Fruit fly (Drosophila melanogaster): Measurements from ENCODE around the gene eIF5.

Gene eIF5

DNA sequence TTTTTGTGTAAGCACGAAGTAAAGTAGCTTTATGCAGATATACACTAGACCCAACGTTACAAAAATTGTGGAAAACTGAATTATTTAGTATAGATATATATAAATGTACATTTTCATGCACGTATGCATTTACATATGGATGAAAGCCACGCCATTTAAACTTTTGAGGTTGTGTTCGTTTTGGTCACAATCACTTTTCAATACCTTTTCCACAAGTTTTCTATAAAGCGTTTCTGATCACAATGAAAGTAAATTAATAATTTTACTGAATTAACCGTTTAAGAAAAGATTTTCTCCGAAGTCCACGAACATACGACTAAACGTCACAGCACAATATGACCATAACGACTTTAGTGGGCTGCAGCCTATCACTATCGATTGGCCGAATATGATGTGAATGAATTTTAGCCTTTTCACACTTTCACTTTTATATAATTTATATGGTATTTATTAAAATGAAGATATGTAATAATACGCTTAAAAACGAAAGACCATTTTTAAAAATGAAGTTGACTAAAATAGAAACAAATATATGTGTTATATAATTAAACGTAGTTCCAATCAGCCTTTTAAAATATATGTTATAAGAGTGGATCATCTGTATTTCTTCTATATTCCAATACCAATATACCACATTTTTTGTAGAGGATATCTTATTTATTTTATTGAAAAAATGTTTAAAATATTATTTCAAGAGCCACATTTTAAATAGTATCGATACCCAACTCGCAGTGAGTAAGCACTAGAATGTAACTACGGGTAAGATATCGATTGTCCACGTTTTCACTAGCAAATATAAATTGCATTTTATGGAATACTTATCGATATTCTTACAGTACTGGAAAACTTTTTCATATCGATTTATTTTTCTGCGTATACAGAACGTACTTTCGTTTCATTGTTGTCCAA is at the start of gene eIF5, which contains the start of the genes CG46312 and exd:
Gene eIF5 (minus strand): TSS at position 357 of the 909 bp plus-strand sequence.
Gene CG46312 (minus strand): TSS at position 357 of the 909 bp plus-strand sequence.
Gene exd (plus strand): TSS at position 851 of the 909 bp plus-strand sequence.
- TF ChIP-seq HLH106 (tag; optimal IDR thresholded peaks at IDR 0.05) (peak; percentile 2), dl (GFP tag; optimal IDR thresholded peaks at IDR 0.05; ENCODE audit: insufficient read depth in 1 of 2, partially characterized antibody in 2 of 2) (no peak), Rel (GFP tag; optimal IDR thresholded peaks at IDR 0.05) (no peak), Rel (tag; optimal IDR thresholded peaks at IDR 0.05) (peak; percentile 18)

dm6 chrX:16008814-16009213 is 17.0 kb upstream of the eIF5 start, which contains the start of gene Muc14A:
TSS of gene Muc14A (plus strand) at chrX:16009114.
- TF ChIP-seq CG32264 (GFP tag; optimal IDR thresholded peaks at IDR 0.05), result no peak
- TF ChIP-seq Mio (GFP tag; optimal IDR thresholded peaks at IDR 0.05), result no peak
- no peak for TF ChIP-seq br (GFP tag; optimal IDR thresholded peaks at IDR 0.05)
- TF ChIP-seq foxo (GFP tag; optimal IDR thresholded peaks at IDR 0.05), result no peak
- no peak for TF ChIP-seq dsf (GFP tag; optimal IDR thresholded peaks at IDR 0.05; ENCODE audit: borderline replicate concordance)
- no peak for TF ChIP-seq woc (GFP tag; optimal IDR thresholded peaks at IDR 0.05)
- no peak for TF ChIP-seq GATAd (GFP tag; optimal IDR thresholded peaks at IDR 0.05)

dm6 chrX:16005551-16006197 is 13.9 kb upstream of the eIF5 start, which contains the start of the genes vap and CG12698:
TSS of gene vap (minus strand) at chrX:16005812.
TSS of gene CG12698 (plus strand) at chrX:16006147.
- TF ChIP-seq pan (optimal IDR thresholded peaks at IDR 0.05) (no peak), HLH106 (tag; optimal IDR thresholded peaks at IDR 0.05) (no peak), brk (GFP tag; optimal IDR thresholded peaks at IDR 0.05) (no peak), fru (GFP tag; optimal IDR thresholded peaks at IDR 0.05) (peak; percentile 22), Vsx2 (GFP tag; optimal IDR thresholded peaks at IDR 0.05; ENCODE audit: partially characterized antibody) (peak; percentile 35)

DNA sequence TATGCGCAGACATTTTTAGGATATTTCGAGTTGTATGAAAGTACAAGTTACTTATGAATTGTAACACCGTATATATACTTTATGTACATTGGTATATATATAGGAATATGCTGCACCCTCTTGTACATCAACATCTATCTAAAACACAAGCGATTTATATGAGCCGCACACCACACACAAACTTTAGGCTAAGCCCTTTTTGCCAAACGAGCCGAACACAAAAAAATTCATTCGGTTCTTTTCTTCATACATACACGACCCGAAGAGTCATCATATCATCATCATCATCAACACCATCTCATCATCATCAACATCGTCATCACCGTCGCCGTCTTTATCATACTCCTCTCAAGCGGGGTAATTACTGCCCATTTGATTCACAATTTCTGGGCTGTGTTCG is 13.3 kb upstream of the eIF5 start:
- TF ChIP-seq Hnf4 (GFP tag; optimal IDR thresholded peaks at IDR 0.05), result no peak
- TF ChIP-seq OdsH (GFP tag; optimal IDR thresholded peaks at IDR 0.05), result peak; percentile 5

dm6 chrX:15996831-15997230 is 5.1 kb upstream of the eIF5 start, which contains the start of gene CG8939:
TSS of gene CG8939 (plus strand) at chrX:15997016.
- TF ChIP-seq br (GFP tag; optimal IDR thresholded peaks at IDR 0.05) (no peak), brk (GFP tag; optimal IDR thresholded peaks at IDR 0.05) (no peak), dsf (GFP tag; optimal IDR thresholded peaks at IDR 0.05; ENCODE audit: borderline replicate concordance) (no peak), Myc (optimal IDR thresholded peaks at IDR 0.05) (peak; percentile 54)

- no peak for TF ChIP-seq tai (GFP tag; optimal IDR thresholded peaks at IDR 0.05)
- TF ChIP-seq usp (GFP tag; optimal IDR thresholded peaks at IDR 0.05), result no peak
- no peak for TF ChIP-seq dmrt93B (GFP tag; optimal IDR thresholded peaks at IDR 0.05)
- no peak for TF ChIP-seq lola (GFP tag; optimal IDR thresholded peaks at IDR 0.05)
- no peak for TF ChIP-seq dl (GFP tag; optimal IDR thresholded peaks at IDR 0.05; ENCODE audit: insufficient read depth in 1 of 2, partially characterized antibody in 2 of 2)
- TF ChIP-seq Mio (GFP tag; optimal IDR thresholded peaks at IDR 0.05), result no peak
- TF ChIP-seq Hr78 (GFP tag; optimal IDR thresholded peaks at IDR 0.05), result no peak
- no peak for TF ChIP-seq woc (GFP tag; optimal IDR thresholded peaks at IDR 0.05)
- TF ChIP-seq Rel (GFP tag; optimal IDR thresholded peaks at IDR 0.05), result no peak
- no peak for TF ChIP-seq Rel (tag; optimal IDR thresholded peaks at IDR 0.05)
- TF ChIP-seq Jra (GFP tag; optimal IDR thresholded peaks at IDR 0.05), result no peak
- no peak for TF ChIP-seq brk (GFP tag; optimal IDR thresholded peaks at IDR 0.05)
- no peak for TF ChIP-seq h (GFP tag; optimal IDR thresholded peaks at IDR 0.05)
- no peak for TF ChIP-seq N (GFP tag; optimal IDR thresholded peaks at IDR 0.05)
These were observed 738 bp upstream of the eIF5 start for dm6 chrX:15992527-15992897.

DNA sequence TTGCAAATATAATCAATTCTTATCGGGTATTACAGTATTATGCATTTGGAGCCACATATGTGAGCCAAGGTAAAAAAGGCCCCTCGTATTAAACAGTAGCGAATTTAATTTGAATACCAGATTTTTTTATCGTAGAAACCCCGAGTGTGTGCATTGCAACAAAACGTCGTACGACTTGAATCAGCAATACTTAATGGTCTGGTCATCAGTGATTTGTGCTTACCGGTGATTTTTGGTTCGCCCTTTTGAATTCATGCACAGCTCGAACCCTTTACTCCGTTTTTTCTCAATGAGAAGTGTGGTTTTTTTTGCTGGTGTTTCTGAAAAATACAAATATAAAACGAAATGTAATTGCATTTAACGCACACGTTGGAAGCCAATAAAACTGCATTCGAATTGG is 2.1 kb downstream of the eIF5 start:
- no peak for TF ChIP-seq tai (GFP tag; optimal IDR thresholded peaks at IDR 0.05)
- no peak for TF ChIP-seq Hr83 (GFP tag; optimal IDR thresholded peaks at IDR 0.05; ENCODE audit: poor library complexity, severe bottlenecking)
- TF ChIP-seq Myc (optimal IDR thresholded peaks at IDR 0.05), result no peak
- TF ChIP-seq Dfd (GFP tag; optimal IDR thresholded peaks at IDR 0.05), result no peak
- no peak for TF ChIP-seq Dif (GFP tag; optimal IDR thresholded peaks at IDR 0.05; ENCODE audit: partially characterized antibody)

Data from whole organism, wandering third instar larva.